Fruit fly (Drosophila melanogaster): ENCODE results near the gene SF2.

DNA sequence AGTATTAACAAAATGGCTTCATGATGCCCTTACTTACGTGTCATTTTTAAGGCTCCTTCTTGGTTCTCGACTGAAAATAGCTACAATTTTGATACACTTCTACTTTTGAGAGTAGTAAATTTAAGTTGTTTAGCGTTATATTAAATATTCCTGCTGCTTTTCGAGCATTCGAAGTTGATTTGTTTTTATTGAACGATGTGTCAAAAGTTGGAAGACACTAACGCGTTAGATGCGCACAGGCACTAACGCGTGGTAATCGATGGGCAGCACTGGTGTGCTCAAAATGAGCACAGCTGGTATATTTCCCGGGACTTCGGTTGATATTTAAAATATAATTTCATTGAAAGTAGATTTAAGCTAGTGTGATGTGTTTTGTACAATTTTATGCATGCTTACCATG, 17.3 kb upstream of the SF2 start, which contains the start of gene CG17931:
- no peak for TF ChIP-seq PHDP (tag; optimal IDR thresholded peaks at IDR 0.05)
- TF ChIP-seq CG8359 (GFP tag; optimal IDR thresholded peaks at IDR 0.05; ENCODE audit: borderline replicate concordance): peak; percentile 13
- no peak for TF ChIP-seq HHEX (GFP tag; optimal IDR thresholded peaks at IDR 0.05)
- TF ChIP-seq Sin3A (optimal IDR thresholded peaks at IDR 0.05): peak; percentile 27
- TF ChIP-seq CG2889 (GFP tag; IDR thresholded peaks at IDR 0.05): no peak
- TF ChIP-seq pros (GFP tag; optimal IDR thresholded peaks at IDR 0.05): no peak
- no peak for TF ChIP-seq CTCF (GFP tag; optimal IDR thresholded peaks at IDR 0.05)
- TF ChIP-seq CG17385 (GFP tag; optimal IDR thresholded peaks at IDR 0.05): no peak
- no peak for TF ChIP-seq usp (GFP tag; optimal IDR thresholded peaks at IDR 0.05)
- no peak for TF ChIP-seq esg (GFP tag; conservative IDR thresholded peaks at IDR 0.05)
- peak; percentile 80 for TF ChIP-seq HmgZ (tag; optimal IDR thresholded peaks at IDR 0.05)
- TF ChIP-seq Sry-δ (GFP tag; optimal IDR thresholded peaks at IDR 0.05): peak; percentile 49
- no peak for TF ChIP-seq Oaz (GFP tag; IDR thresholded peaks at IDR 0.05)
- no peak for TF ChIP-seq fu2 (GFP tag; optimal IDR thresholded peaks at IDR 0.05)
